Fruit fly (Drosophila melanogaster) whole organism, prepupa: ENCODE data around the gene CG7110.

Experiments
- CG10631 ChIP-seq: fragments of 200-800 bp; sonication (Bioruptor generic); optimal IDR thresholded peaks from 2 replicates; lab custom pipeline; 2016; ENCODE audit warnings: missing biosample characterization, missing genetic modification characterization
- CG11294 ChIP-seq: fragments of 200-800 bp; sonication (Bioruptor generic); IDR thresholded peaks from 2 replicates; pipeline ENCODE4 v1.3.6; 2022; ENCODE audit warnings: missing biosample characterization, missing genetic modification characterization
- CG11762 ChIP-seq: fragments of 200-800 bp; sonication (Bioruptor generic); optimal IDR thresholded peaks from 3 replicates; lab custom pipeline; 2016; ENCODE audit warnings: missing biosample characterization, missing genetic modification characterization; ENCODE audit not compliant: insufficient read depth
- CG11902 ChIP-seq: fragments of 200-800 bp; sonication (Bioruptor generic); optimal IDR thresholded peaks from 3 replicates; lab custom pipeline; 2016; ENCODE audit warnings: missing biosample characterization, missing genetic modification characterization
- CG15336 ChIP-seq: fragments of 200-800 bp; sonication (Bioruptor generic); IDR thresholded peaks from 2 replicates; pipeline ENCODE4 v1.3.6; 2022; ENCODE audit warnings: missing biosample characterization, missing genetic modification characterization
- CG16779 ChIP-seq: fragments of 200-800 bp; sonication (Bioruptor generic); optimal IDR thresholded peaks from 3 replicates; lab custom pipeline; 2017; ENCODE audit warnings: missing biosample characterization, mild to moderate bottlenecking, missing genetic modification characterization
- CG3032 ChIP-seq: fragments of 200-800 bp; optimal IDR thresholded peaks from 2 replicates; lab custom pipeline; 2019; ENCODE audit warnings: missing biosample characterization, mild to moderate bottlenecking, missing genetic modification characterization, moderate library complexity
- CG31627 ChIP-seq: fragments of 200-800 bp; sonication (Bioruptor generic); optimal IDR thresholded peaks from 3 replicates; lab custom pipeline; 2016; ENCODE audit warnings: missing biosample characterization, missing genetic modification characterization
- CG32006 ChIP-seq: fragments of 200-800 bp; sonication (Bioruptor generic); optimal IDR thresholded peaks from 3 replicates; lab custom pipeline; 2017; ENCODE audit warnings: missing biosample characterization, mild to moderate bottlenecking, missing genetic modification characterization
- CG34406 ChIP-seq: fragments of 200-800 bp; sonication (Bioruptor generic); optimal IDR thresholded peaks from 3 replicates; lab custom pipeline; 2016; ENCODE audit warnings: missing biosample characterization, missing genetic modification characterization
- CG3919 ChIP-seq: fragments of 200-800 bp; sonication (Bioruptor generic); optimal IDR thresholded peaks from 3 replicates; lab custom pipeline; 2016; ENCODE audit warnings: missing biosample characterization, missing genetic modification characterization
- CG4318 ChIP-seq: fragments of 200-800 bp; sonication (Bioruptor generic); optimal IDR thresholded peaks from 3 replicates; lab custom pipeline; 2017; ENCODE audit warnings: missing biosample characterization, mild to moderate bottlenecking, missing genetic modification characterization
- CG6163 ChIP-seq: fragments of 200-800 bp; sonication (Bioruptor generic); IDR thresholded peaks from 3 replicates; pipeline ENCODE4 v1.3.6; 2022; ENCODE audit warnings: missing biosample characterization, missing genetic modification characterization
- CG6276 ChIP-seq: fragments of 200-800 bp; sonication (Bioruptor generic); optimal IDR thresholded peaks from 2 replicates; lab custom pipeline; 2017; ENCODE audit warnings: missing biosample characterization, mild to moderate bottlenecking, missing genetic modification characterization
- CG6792 ChIP-seq: fragments of 200-800 bp; sonication (Bioruptor generic); optimal IDR thresholded peaks from 3 replicates; lab custom pipeline; 2016; ENCODE audit warnings: missing biosample characterization, missing genetic modification characterization
- CG6808 ChIP-seq: fragments of 200-800 bp; sonication (Bioruptor generic); optimal IDR thresholded peaks from 3 replicates; lab custom pipeline; 2017; ENCODE audit warnings: missing biosample characterization, missing genetic modification characterization, mild to moderate bottlenecking, moderate library complexity, missing genetic modification reagents
- CG6854 ChIP-seq: fragments of 200-800 bp; sonication (Bioruptor generic); optimal IDR thresholded peaks from 2 replicates; lab custom pipeline; 2017; ENCODE audit warnings: missing biosample characterization, mild to moderate bottlenecking, missing genetic modification characterization
- CG8119 ChIP-seq: fragments of 200-800 bp; sonication (Bioruptor generic); IDR thresholded peaks from 3 replicates; pipeline ENCODE4 v1.3.6; 2022; ENCODE audit warnings: missing biosample characterization, missing genetic modification characterization
- CG8632 ChIP-seq: fragments of 200-800 bp; sonication (Bioruptor generic); optimal IDR thresholded peaks from 3 replicates; lab custom pipeline; 2016; ENCODE audit warnings: missing biosample characterization, missing genetic modification characterization
- Eip75B ChIP-seq: fragments of 200-800 bp; sonication (Bioruptor generic); optimal IDR thresholded peaks from 3 replicates; lab custom pipeline; 2016; ENCODE audit warnings: missing biosample characterization, missing genetic modification characterization
- Eip78C ChIP-seq: fragments of 200-800 bp; sonication (Bioruptor generic); peaks from one replicate; lab custom pipeline; 2016; ENCODE audit warnings: missing biosample characterization, missing genetic modification characterization
- Hr38 ChIP-seq: sonication (Bioruptor generic); optimal IDR thresholded peaks from 2 replicates; lab custom pipeline; 2016; ENCODE audit warnings: missing biosample characterization, missing genetic modification characterization
- Hr4 ChIP-seq: fragments of 200-800 bp; sonication (Bioruptor generic); optimal IDR thresholded peaks from 3 replicates; lab custom pipeline; 2016; ENCODE audit warnings: missing biosample characterization, missing genetic modification characterization
- Lpt ChIP-seq: fragments of 200-800 bp; sonication (Bioruptor generic); optimal IDR thresholded peaks from 3 replicates; lab custom pipeline; 2016; ENCODE audit warnings: missing biosample characterization, missing genetic modification characterization
- Met ChIP-seq: fragments of 200-800 bp; sonication (Bioruptor generic); optimal IDR thresholded peaks from 3 replicates; lab custom pipeline; 2016; ENCODE audit warnings: missing biosample characterization, missing genetic modification characterization
- OdsH ChIP-seq: fragments of 200-800 bp; sonication (Bioruptor generic); optimal IDR thresholded peaks from 3 replicates; lab custom pipeline; 2016; ENCODE audit warnings: missing biosample characterization, missing genetic modification characterization
- Smox ChIP-seq: fragments of 200-800 bp; sonication (Bioruptor generic); optimal IDR thresholded peaks from 3 replicates; lab custom pipeline; 2016; ENCODE audit warnings: missing biosample characterization, missing genetic modification characterization
- Sox14 ChIP-seq: fragments of 200-800 bp; sonication (Bioruptor generic); optimal IDR thresholded peaks from 3 replicates; lab custom pipeline; 2016; ENCODE audit warnings: missing biosample characterization, missing genetic modification characterization
- Sox15 ChIP-seq: fragments of 200-800 bp; sonication (Bioruptor generic); optimal IDR thresholded peaks from 3 replicates; lab custom pipeline; 2016; ENCODE audit warnings: missing biosample characterization, missing genetic modification characterization
- achi ChIP-seq: fragments of 200-800 bp; sonication (Bioruptor generic); optimal IDR thresholded peaks from 3 replicates; lab custom pipeline; 2016; ENCODE audit warnings: missing biosample characterization, missing genetic modification characterization
- acj6 ChIP-seq: fragments of 200-800 bp; sonication (Bioruptor generic); optimal IDR thresholded peaks from 3 replicates; lab custom pipeline; 2016; ENCODE audit warnings: missing biosample characterization, missing genetic modification characterization
- cyc ChIP-seq: fragments of 200-800 bp; sonication (Bioruptor generic); optimal IDR thresholded peaks from 3 replicates; lab custom pipeline; 2016; ENCODE audit warnings: missing biosample characterization, missing genetic modification characterization
- dsx ChIP-seq: fragments of 200-800 bp; optimal IDR thresholded peaks from 3 replicates; lab custom pipeline; 2019; ENCODE audit warnings: missing biosample characterization, mild to moderate bottlenecking, missing genetic modification characterization, moderate library complexity; ENCODE audit not compliant: poor library complexity, severe bottlenecking
- esn ChIP-seq: fragments of 200-800 bp; sonication (Bioruptor generic); optimal IDR thresholded peaks from 2 replicates; lab custom pipeline; 2016; ENCODE audit warnings: missing biosample characterization, mild to moderate bottlenecking, missing genetic modification characterization, moderate library complexity
- fd59A ChIP-seq: fragments of 200-800 bp; sonication (Bioruptor generic); optimal IDR thresholded peaks from 2 replicates; lab custom pipeline; 2017; ENCODE audit warnings: missing biosample characterization, mild to moderate bottlenecking, missing genetic modification characterization, missing genetic modification reagents
- fd85E ChIP-seq: fragments of 200-800 bp; sonication (Bioruptor generic); optimal IDR thresholded peaks from 3 replicates; lab custom pipeline; 2016; ENCODE audit warnings: missing biosample characterization, missing genetic modification characterization
- fkh ChIP-seq: fragments of 200-800 bp; sonication (Bioruptor generic); optimal IDR thresholded peaks from 3 replicates; lab custom pipeline; 2017; ENCODE audit warnings: missing biosample characterization, mild to moderate bottlenecking, missing genetic modification characterization, moderate library complexity
- net ChIP-seq: fragments of 200-800 bp; sonication (Bioruptor generic); optimal IDR thresholded peaks from 3 replicates; lab custom pipeline; 2016; ENCODE audit warnings: missing biosample characterization, missing genetic modification characterization
- pdm3 ChIP-seq: fragments of 200-800 bp; sonication (Bioruptor generic); optimal IDR thresholded peaks from 3 replicates; lab custom pipeline; 2016; ENCODE audit warnings: missing biosample characterization, missing genetic modification characterization
- salr ChIP-seq, 2 experiments: fragments of 200-800 bp; sonication (Bioruptor generic); optimal IDR thresholded peaks; 3 replicates each; lab custom pipeline; 2016 to 2018; ENCODE audit warnings: missing biosample characterization in 2 of 2, missing genetic modification characterization in 2 of 2, mild to moderate bottlenecking in 1 of 2
- ss ChIP-seq, 2 experiments: fragments of 200-800 bp; sonication (Bioruptor generic); optimal IDR thresholded peaks; 2 replicates in 1 of 2; 3 replicates in 1 of 2; lab custom pipeline; 2017 to 2018; ENCODE audit warnings: mild to moderate bottlenecking in 2 of 2, missing biosample characterization in 2 of 2, missing genetic modification characterization in 2 of 2, moderate library complexity in 1 of 2
- svp ChIP-seq: fragments of 200-800 bp; sonication (Bioruptor generic); peaks from one replicate; lab custom pipeline; 2016; ENCODE audit warnings: missing biosample characterization, missing genetic modification characterization
- vri ChIP-seq: fragments of 200-800 bp; sonication (Bioruptor generic); optimal IDR thresholded peaks from 3 replicates; lab custom pipeline; 2016; ENCODE audit warnings: missing biosample characterization, mild to moderate bottlenecking, missing genetic modification characterization

Gene CG7110

dm6 chr2L:13412219-13412618 lies 13.4 kb downstream of the CG7110 start, which contains the start of gene Flad2:
TSS of gene Flad2 (plus strand) at chr2L:13412519.
- TF ChIP-seq Sox14 (GFP tag; lab: Kevin White, UChicago) (no peak), CG3919 (GFP tag; lab: Kevin White, UChicago) (no peak), CG6854 (GFP tag; lab: Kevin White, UChicago) (no peak), Sox15 (no peak), net (GFP tag; lab: Kevin White, UChicago) (no peak), esn (GFP tag; lab: Kevin White, UChicago) (no peak), Hr38 (no peak), CG10631 (GFP tag; lab: Kevin White, UChicago) (no peak), CG32006 (no peak), Smox (no peak), CG16779 (no peak), CG11294 (no peak), CG4318 (GFP tag; lab: Kevin White, UChicago) (no peak), CG8632 (no peak), CG6163 (no peak), Eip78C (GFP tag; lab: Kevin White, UChicago) (no peak), CG6792 (no peak), fd85E (GFP tag; lab: Kevin White, UChicago) (no peak)

- TF ChIP-seq CG34406 (GFP tag; lab: Kevin White, UChicago) = peak; percentile 2
- TF ChIP-seq fkh = no peak
- peak; percentile 7 for TF ChIP-seq Eip75B (GFP tag; lab: Kevin White, UChicago)
- no peak for TF ChIP-seq pdm3 (GFP tag; lab: Kevin White, UChicago)
- TF ChIP-seq CG11294 = no peak
- TF ChIP-seq Met (GFP tag; lab: Kevin White, UChicago) = no peak
- no peak for TF ChIP-seq CG6163
- peak; percentile 27 for TF ChIP-seq CG6808 (GFP tag; lab: Kevin White, UChicago)
- no peak for TF ChIP-seq CG3032 (tag; lab: Kevin White, UChicago)
- TF ChIP-seq achi (GFP tag; lab: Kevin White, UChicago) = peak; percentile 17
- TF ChIP-seq salr (GFP tag; optimal IDR thresholded peaks at IDR 0.05; lab: Kevin White, UChicago) = peak in 1 of 2 experiments; percentile 14
- no peak for TF ChIP-seq CG11762 (GFP tag; lab: Kevin White, UChicago)
- TF ChIP-seq CG11902 (GFP tag; lab: Kevin White, UChicago) = no peak
- TF ChIP-seq ss (GFP tag; optimal IDR thresholded peaks at IDR 0.05; lab: Kevin White, UChicago) = peak in 1 of 2 experiments; percentile 34
- TF ChIP-seq fd59A = peak; percentile 10
- TF ChIP-seq CG31627 (GFP tag; lab: Kevin White, UChicago) = no peak
- TF ChIP-seq cyc (GFP tag; lab: Kevin White, UChicago) = no peak
- no peak for TF ChIP-seq CG32006
- peak; percentile 57 for TF ChIP-seq Eip78C (GFP tag; lab: Kevin White, UChicago)
- TF ChIP-seq svp (GFP tag; lab: Kevin White, UChicago) = peak; percentile 15
- TF ChIP-seq vri = no peak
- TF ChIP-seq OdsH (GFP tag; lab: Kevin White, UChicago) = no peak
Measured at dm6 chr2L:13414525-13415481, 16.0 kb downstream of the CG7110 start, which contains the start of the genes CG16956, CG42784 and CG43850. TSS of gene CG16956 (minus strand) at chr2L:13414575. TSS of gene CG42784 (plus strand) at chr2L:13415431. TSS of gene CG43850 (plus strand) at chr2L:13415431.

dm6 chr2L:13430919-13431502 lies 32.2 kb downstream of the CG7110 start:
- no peak for TF ChIP-seq CG3032 (tag; lab: Kevin White, UChicago)
- 0 out of 2 replicates have a peak, but pooled peaks have one; percentile 43 for TF ChIP-seq CG15336 (GFP tag; lab: Robert Waterston, UW)
- peak; percentile 63 for TF ChIP-seq Hr4
- TF ChIP-seq Eip75B (GFP tag; lab: Kevin White, UChicago) = peak; percentile 9
- TF ChIP-seq CG6276 = peak; percentile 35
- TF ChIP-seq OdsH (GFP tag; lab: Kevin White, UChicago) = peak; percentile 13
- TF ChIP-seq CG4318 (GFP tag; lab: Kevin White, UChicago) = peak; percentile 5
- peak; percentile 61 for TF ChIP-seq CG8119 (GFP tag; lab: Robert Waterston, UW)
- peak; percentile 27 for TF ChIP-seq Lpt (GFP tag; lab: Kevin White, UChicago)
- peak; percentile 61 for TF ChIP-seq CG32006
- peak; percentile 92 for TF ChIP-seq dsx
- TF ChIP-seq acj6 (GFP tag; lab: Kevin White, UChicago) = peak; percentile 4
- TF ChIP-seq CG11762 (GFP tag; lab: Kevin White, UChicago) = no peak
- no peak for TF ChIP-seq CG34406 (GFP tag; lab: Kevin White, UChicago)
- TF ChIP-seq CG3919 (GFP tag; lab: Kevin White, UChicago) = no peak
- TF ChIP-seq salr (GFP tag; optimal IDR thresholded peaks at IDR 0.05; lab: Kevin White, UChicago) = peak in 1 of 2 experiments; percentile 44
